Worm (Caenorhabditis elegans) whole organism, late embryonic: ENCODE measurements around the gene fbxb-92.
A peak's percentile ranks its signal among the peaks of the same experiment; 100 is the strongest.

Experiments
- C38D4.7 ChIP-seq: fragments of 200-800 bp; sonication (Bioruptor generic); optimal IDR thresholded peaks from 2 replicates; lab custom pipeline; 2018; ENCODE audit warnings: mild to moderate bottlenecking, missing genetic modification characterization, moderate library complexity, missing compliant biosample characterization
- F13H6.1 ChIP-seq: sonication (generic microtip); optimal IDR thresholded peaks from 2 replicates; lab custom pipeline; 2016; ENCODE audit warnings: missing genetic modification characterization, missing compliant biosample characterization
- K02D7.2 ChIP-seq: sonication (generic microtip); optimal IDR thresholded peaks from 2 replicates; lab custom pipeline; 2017; ENCODE audit warnings: mild to moderate bottlenecking, missing genetic modification characterization, missing compliant biosample characterization
- K09A11.1 ChIP-seq: sonication (generic microtip); optimal IDR thresholded peaks from 2 replicates; lab custom pipeline; 2017; ENCODE audit warnings: antibody characterized with exemption, mild to moderate bottlenecking, missing genetic modification characterization, missing compliant biosample characterization; ENCODE audit not compliant: insufficient read depth
- T23F11.4 ChIP-seq: fragments of 200-800 bp; sonication (Bioruptor generic); optimal IDR thresholded peaks from 2 replicates; lab custom pipeline; 2018; ENCODE audit warnings: mild to moderate bottlenecking, missing genetic modification characterization, missing compliant biosample characterization
- Y22D7AL.16 ChIP-seq: sonication (generic microtip); optimal IDR thresholded peaks from 2 replicates; lab custom pipeline; 2016; ENCODE audit warnings: missing genetic modification characterization, missing compliant biosample characterization
- ceh-14 ChIP-seq: sonication (generic microtip); optimal IDR thresholded peaks from 2 replicates; lab custom pipeline; 2016; ENCODE audit warnings: missing genotype, missing genetic modification characterization, missing compliant biosample characterization
- ceh-18 ChIP-seq: sonication (generic microtip); optimal IDR thresholded peaks from 2 replicates; lab custom pipeline; 2016; ENCODE audit warnings: missing genetic modification characterization, missing compliant biosample characterization
- ceh-19 ChIP-seq: fragments of 200-800 bp; sonication (Bioruptor generic); optimal IDR thresholded peaks from 2 replicates; lab custom pipeline; 2018; ENCODE audit warnings: mild to moderate bottlenecking, missing genetic modification characterization, missing compliant biosample characterization
- ceh-22 ChIP-seq: sonication (generic microtip); optimal IDR thresholded peaks from 2 replicates; lab custom pipeline; 2017; ENCODE audit warnings: missing biosample characterization, missing genetic modification characterization
- ceh-30 ChIP-seq: fragments of 150-350 bp; optimal IDR thresholded peaks from 2 replicates; lab custom pipeline; 2014; ENCODE audit warnings: missing biosample characterization, missing genetic modification characterization
- ceh-48 ChIP-seq: sonication (generic microtip); optimal IDR thresholded peaks from 2 replicates; lab custom pipeline; 2016; ENCODE audit warnings: missing genetic modification characterization, inconsistent platforms, missing compliant biosample characterization
- dmd-4 ChIP-seq: sonication (generic microtip); optimal IDR thresholded peaks from 2 replicates; lab custom pipeline; 2016; ENCODE audit warnings: borderline replicate concordance, missing genetic modification characterization, missing compliant biosample characterization
- dve-1 ChIP-seq: sonication (generic microtip); optimal IDR thresholded peaks from 2 replicates; lab custom pipeline; 2017; ENCODE audit warnings: antibody characterized with exemption, mild to moderate bottlenecking, missing genetic modification characterization, missing compliant biosample characterization
- elt-2 ChIP-seq: sonication (generic microtip); optimal IDR thresholded peaks from 2 replicates; lab custom pipeline; 2016; ENCODE audit warnings: missing genetic modification reagents, missing genetic modification characterization, missing compliant biosample characterization
- elt-4 ChIP-seq: sonication (generic microtip); optimal IDR thresholded peaks from 2 replicates; lab custom pipeline; 2016; ENCODE audit warnings: missing genetic modification characterization, missing compliant biosample characterization
- fax-1 ChIP-seq: sonication (generic microtip); optimal IDR thresholded peaks from 2 replicates; lab custom pipeline; 2016; ENCODE audit warnings: missing genotype, missing genetic modification characterization, missing compliant biosample characterization
- fkh-10 ChIP-seq: fragments of 150-350 bp; optimal IDR thresholded peaks from 2 replicates; lab custom pipeline; 2014; ENCODE audit warnings: missing biosample characterization, missing genetic modification reagents, missing genetic modification characterization
- fkh-6 ChIP-seq: sonication (generic microtip); optimal IDR thresholded peaks from 2 replicates; lab custom pipeline; 2016; ENCODE audit warnings: missing genetic modification characterization, missing compliant biosample characterization
- hlh-15 ChIP-seq: sonication (generic microtip); optimal IDR thresholded peaks from 2 replicates; lab custom pipeline; 2016; ENCODE audit warnings: missing genetic modification characterization, missing compliant biosample characterization
- hlh-30 ChIP-seq: sonication (generic microtip); optimal IDR thresholded peaks from 2 replicates; lab custom pipeline; 2017; ENCODE audit warnings: antibody characterized with exemption, missing genetic modification characterization, missing compliant biosample characterization; ENCODE audit not compliant: insufficient read depth
- hlh-6 ChIP-seq: sonication (generic microtip); optimal IDR thresholded peaks from 2 replicates; lab custom pipeline; 2016; ENCODE audit warnings: missing genotype, missing genetic modification characterization, missing compliant biosample characterization
- lim-6 ChIP-seq: sonication (generic microtip); optimal IDR thresholded peaks from 2 replicates; lab custom pipeline; 2016; ENCODE audit warnings: missing genetic modification characterization, missing compliant biosample characterization
- nfya-1 ChIP-seq: sonication (generic microtip); optimal IDR thresholded peaks from 2 replicates; lab custom pipeline; 2017; ENCODE audit warnings: missing genetic modification characterization, mild to moderate bottlenecking, missing compliant biosample characterization, antibody characterized with exemption, moderate library complexity
- nhr-11 ChIP-seq: fragments of 150-350 bp; optimal IDR thresholded peaks from 2 replicates; lab custom pipeline; 2014; ENCODE audit warnings: missing biosample characterization, missing genetic modification characterization
- nhr-232 ChIP-seq: sonication (generic microtip); optimal IDR thresholded peaks from 2 replicates; lab custom pipeline; 2016; ENCODE audit warnings: missing genetic modification characterization, missing compliant biosample characterization
- pag-3 ChIP-seq: sonication (generic microtip); optimal IDR thresholded peaks from 2 replicates; lab custom pipeline; 2016; ENCODE audit warnings: missing compliant biosample characterization, missing genetic modification characterization, borderline replicate concordance
- pat-9 ChIP-seq: fragments of 200-800 bp; sonication (Bioruptor generic); optimal IDR thresholded peaks from 2 replicates; lab custom pipeline; 2018; ENCODE audit warnings: mild to moderate bottlenecking, missing genetic modification characterization, moderate library complexity, missing compliant biosample characterization
- pqm-1 ChIP-seq: sonication (generic microtip); optimal IDR thresholded peaks from 2 replicates; lab custom pipeline; 2016; ENCODE audit warnings: missing genetic modification characterization, missing compliant biosample characterization
- pros-1 ChIP-seq: fragments of 150-350 bp; optimal IDR thresholded peaks from 2 replicates; lab custom pipeline; 2014; ENCODE audit warnings: missing biosample characterization, missing genetic modification reagents, missing genetic modification characterization
- ref-2 ChIP-seq: sonication (generic microtip); optimal IDR thresholded peaks from 2 replicates; lab custom pipeline; 2016; ENCODE audit warnings: missing genetic modification characterization, missing compliant biosample characterization
- sox-2 ChIP-seq: fragments of 200-800 bp; sonication (Bioruptor generic); IDR thresholded peaks from 2 replicates; pipeline ENCODE4 v1.3.6; 2022; ENCODE audit warnings: missing genetic modification reagents, missing genetic modification characterization, missing compliant biosample characterization
- syd-9 ChIP-seq: sonication (generic microtip); optimal IDR thresholded peaks from 2 replicates; lab custom pipeline; 2016; ENCODE audit warnings: mild to moderate bottlenecking, missing genetic modification characterization, moderate library complexity, missing compliant biosample characterization
- ttx-3 ChIP-seq: sonication (generic microtip); optimal IDR thresholded peaks from 2 replicates; lab custom pipeline; 2016; ENCODE audit warnings: missing genetic modification reagents, missing genetic modification characterization, missing compliant biosample characterization
- unc-42 ChIP-seq: sonication (generic microtip); optimal IDR thresholded peaks from 2 replicates; lab custom pipeline; 2016; ENCODE audit warnings: missing genotype, missing genetic modification characterization, missing compliant biosample characterization
- zip-5 ChIP-seq: sonication (generic microtip); optimal IDR thresholded peaks from 2 replicates; lab custom pipeline; 2016; ENCODE audit warnings: missing genetic modification characterization, missing compliant biosample characterization

Gene fbxb-92

DNA sequence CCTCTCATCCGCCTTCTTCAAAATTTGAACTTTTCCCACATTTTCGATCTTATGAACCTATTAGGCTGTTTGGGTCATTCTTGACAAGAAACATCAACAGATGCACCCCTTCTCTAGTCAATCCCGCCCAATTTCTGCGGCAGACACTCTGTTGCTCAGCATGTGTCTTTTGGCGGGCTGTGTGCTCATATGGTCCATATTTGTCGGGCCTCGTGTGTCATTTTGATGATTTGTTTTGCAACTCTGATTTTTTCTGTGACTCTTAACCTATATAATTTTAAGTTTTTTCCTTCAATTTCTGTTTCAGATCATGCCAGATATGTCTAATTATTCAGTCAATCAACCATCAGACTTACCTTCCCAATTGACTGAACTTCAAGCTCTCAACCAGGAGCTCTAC lies 39.8 kb upstream of the fbxb-92 start, which contains the start of gene T24E12.13:
T24E12.13 (plus strand) TSS at position 301 of the 400 bp plus-strand sequence.
- no peak for TF ChIP-seq K09A11.1 (tag; lab: Kevin White, UChicago)

DNA sequence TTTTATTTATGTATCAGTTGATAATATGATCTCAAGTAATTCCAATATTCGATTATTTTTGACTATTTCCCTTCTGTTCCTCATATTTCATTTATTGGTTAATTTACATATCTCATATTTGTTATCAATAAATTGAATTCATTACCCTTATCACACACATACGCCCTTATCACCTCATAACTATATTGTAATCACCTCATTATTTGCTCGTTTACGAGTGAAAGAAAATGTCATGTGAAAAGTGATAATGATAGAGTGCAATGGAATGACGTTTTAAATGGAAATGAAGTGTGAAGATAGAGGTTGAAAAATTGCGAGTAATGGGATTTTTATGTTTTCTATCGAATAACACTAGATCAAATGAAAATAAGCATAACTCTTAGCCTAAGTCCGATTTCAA lies 39.2 kb upstream of the fbxb-92 start:
- TF ChIP-seq pqm-1 (peak; percentile 53), elt-2 (tag; lab: Kevin White, UChicago) (peak; percentile 99), ceh-18 (no peak), Y22D7AL.16 (tag; lab: Kevin White, UChicago) (no peak), ceh-48 (tag; lab: Kevin White, UChicago) (no peak), ceh-30 (tag; lab: Kevin White, UChicago) (no peak), fax-1 (tag; lab: Kevin White, UChicago) (no peak)

ce11 chrII:3785756-3786155 lies 38.5 kb upstream of the fbxb-92 start:
- TF ChIP-seq zip-5, result no peak
- TF ChIP-seq ref-2 (tag; lab: Kevin White, UChicago), result no peak
- TF ChIP-seq sox-2 (GFP tag; lab: Robert Waterston, UW), result no peak
- TF ChIP-seq pros-1, result no peak
- TF ChIP-seq hlh-15 (tag; lab: Kevin White, UChicago), result no peak
- TF ChIP-seq C38D4.7 (GFP tag; lab: Kevin White, UChicago), result no peak
- TF ChIP-seq ttx-3, result no peak
- no peak for TF ChIP-seq syd-9 (tag; lab: Kevin White, UChicago)
- TF ChIP-seq unc-42 (tag; lab: Kevin White, UChicago), result no peak
- no peak for TF ChIP-seq pat-9 (tag; lab: Kevin White, UChicago)
- TF ChIP-seq nhr-232 (tag; lab: Kevin White, UChicago), result no peak
- no peak for TF ChIP-seq ceh-22 (tag; lab: Kevin White, UChicago)
- no peak for TF ChIP-seq ceh-14 (tag; lab: Kevin White, UChicago)
- TF ChIP-seq, all 69 proteins: peak for 0

ce11 chrII:3785257-3785656 lies 38.0 kb upstream of the fbxb-92 start, which contains the start of gene T24E12.1:
T24E12.1 (plus strand) TSS chrII:3785557.
- TF ChIP-seq fkh-10 (GFP tag; lab: Kevin White, UChicago) (no peak), dve-1 (tag; lab: Kevin White, UChicago) (no peak), fkh-6 (tag; lab: Kevin White, UChicago) (no peak), hlh-6 (tag; lab: Kevin White, UChicago) (no peak), F13H6.1 (tag; lab: Kevin White, UChicago) (no peak), nhr-11 (tag; lab: Kevin White, UChicago) (no peak), K02D7.2 (tag; lab: Kevin White, UChicago) (no peak), T23F11.4 (no peak), ceh-19 (GFP tag; lab: Kevin White, UChicago) (no peak), hlh-30 (tag; lab: Kevin White, UChicago) (no peak), lim-6 (tag; lab: Kevin White, UChicago) (no peak), nfya-1 (no peak), elt-4 (no peak), ceh-22 (tag; lab: Kevin White, UChicago) (no peak), pag-3 (tag; lab: Kevin White, UChicago) (no peak), K09A11.1 (tag; lab: Kevin White, UChicago) (no peak), unc-42 (tag; lab: Kevin White, UChicago) (no peak), dmd-4 (tag; lab: Kevin White, UChicago) (no peak)
